Worm (Caenorhabditis elegans) whole organism, young adult: ENCODE data around the gene srbc-43.

Source experiments
- F10E7.11 ChIP-seq: sonication (generic microtip); optimal IDR thresholded peaks from 2 replicates; lab custom pipeline; 2017; ENCODE audit warnings: mild to moderate bottlenecking, missing genetic modification characterization, moderate library complexity, missing compliant biosample characterization
- F23B12.7 ChIP-seq: sonication (generic microtip); optimal IDR thresholded peaks from 2 replicates; lab custom pipeline; 2017; ENCODE audit warnings: missing genetic modification characterization, mild to moderate bottlenecking, missing compliant biosample characterization, antibody characterized with exemption, moderate library complexity; ENCODE audit not compliant: insufficient read depth
- F37B4.10 ChIP-seq: fragments of 200-800 bp; sonication (Bioruptor generic); IDR thresholded peaks from 2 replicates; pipeline ENCODE4 v1.3.6; 2022; ENCODE audit warnings: missing genetic modification characterization, missing compliant biosample characterization
- F57A8.1 ChIP-seq: fragments of 200-800 bp; sonication (Bioruptor generic); optimal IDR thresholded peaks from 2 replicates; lab custom pipeline; 2018; ENCODE audit warnings: mild to moderate bottlenecking, missing genetic modification characterization, moderate library complexity, missing compliant biosample characterization
- K11D2.4 ChIP-seq: fragments of 200-800 bp; sonication (Bioruptor generic); IDR thresholded peaks from 2 replicates; pipeline ENCODE4 v1.3.6; 2022; ENCODE audit warnings: missing genetic modification reagents, missing genetic modification characterization, missing compliant biosample characterization
- ama-1 ChIP-seq, 3 experiments: fragments of 150-350 bp in 1 of 3; sonication (generic microtip) in 2 of 3; optimal IDR thresholded peaks; 2 replicates each; lab custom pipeline; 2014 to 2018; ENCODE audit warnings: missing biosample characterization in 2 of 3, missing genetic modification characterization in 2 of 3, missing genetic modification reagents in 2 of 3
- aptf-3 ChIP-seq: fragments of 200-800 bp; sonication (Bioruptor generic); IDR thresholded peaks from 2 replicates; pipeline ENCODE4 v1.3.6; 2022; ENCODE audit warnings: missing genetic modification characterization, missing compliant biosample characterization
- atf-7 ChIP-seq: sonication (generic microtip); optimal IDR thresholded peaks from 2 replicates; lab custom pipeline; 2017; ENCODE audit warnings: mild to moderate bottlenecking, missing genetic modification characterization, missing compliant biosample characterization
- attf-5 ChIP-seq: fragments of 200-800 bp; sonication (Bioruptor generic); optimal IDR thresholded peaks from 2 replicates; lab custom pipeline; 2018; ENCODE audit warnings: mild to moderate bottlenecking, missing genetic modification characterization, missing compliant biosample characterization
- ceh-100 ChIP-seq: fragments of 200-800 bp; sonication (Bioruptor generic); IDR thresholded peaks from 2 replicates; pipeline ENCODE4 v1.3.6; 2022; ENCODE audit warnings: missing genetic modification reagents, missing genetic modification characterization, missing compliant biosample characterization
- ceh-27 ChIP-seq: fragments of 200-800 bp; sonication (Bioruptor generic); optimal IDR thresholded peaks from 2 replicates; lab custom pipeline; 2018; ENCODE audit warnings: mild to moderate bottlenecking, missing genetic modification characterization, moderate library complexity, missing compliant biosample characterization
- ceh-58 ChIP-seq: fragments of 200-800 bp; sonication (Bioruptor generic); IDR thresholded peaks from 2 replicates; pipeline ENCODE4 v1.3.6; 2022; ENCODE audit warnings: missing genetic modification characterization, missing compliant biosample characterization
- chd-7 ChIP-seq: sonication (generic microtip); optimal IDR thresholded peaks from 2 replicates; lab custom pipeline; 2016; ENCODE audit warnings: mild to moderate bottlenecking, missing genetic modification characterization, moderate library complexity, missing compliant biosample characterization
- die-1 ChIP-seq: sonication (generic microtip); optimal IDR thresholded peaks from 2 replicates; lab custom pipeline; 2016; ENCODE audit warnings: missing genotype, mild to moderate bottlenecking, missing genetic modification characterization, missing compliant biosample characterization
- dpff-1 ChIP-seq: sonication (generic microtip); optimal IDR thresholded peaks from 2 replicates; lab custom pipeline; 2017; ENCODE audit warnings: mild to moderate bottlenecking, missing genetic modification characterization, missing compliant biosample characterization
- dpl-1 ChIP-seq: fragments of 150-350 bp; optimal IDR thresholded peaks from 2 replicates; lab custom pipeline; 2014; ENCODE audit warnings: missing biosample characterization, missing genetic modification reagents, missing genetic modification characterization
- ekl-4 ChIP-seq: fragments of 200-800 bp; sonication (Bioruptor generic); IDR thresholded peaks from 2 replicates; pipeline ENCODE4 v1.3.6; 2022; ENCODE audit warnings: missing genetic modification reagents, missing genetic modification characterization, missing compliant biosample characterization
- ets-4 ChIP-seq: fragments of 200-800 bp; sonication (Bioruptor generic); optimal IDR thresholded peaks from 2 replicates; lab custom pipeline; 2018; ENCODE audit warnings: mild to moderate bottlenecking, missing genetic modification characterization, missing compliant biosample characterization
- gei-17 ChIP-seq: fragments of 200-800 bp; sonication (Bioruptor generic); optimal IDR thresholded peaks from 2 replicates; lab custom pipeline; 2018; ENCODE audit warnings: mild to moderate bottlenecking, missing genetic modification characterization, missing compliant biosample characterization
- him-1 ChIP-seq: sonication (generic microtip); optimal IDR thresholded peaks from 2 replicates; lab custom pipeline; 2016; ENCODE audit warnings: missing genotype, missing genetic modification reagents, missing genetic modification characterization, missing compliant biosample characterization
- hmg-1.2 ChIP-seq: fragments of 200-800 bp; sonication (Bioruptor generic); IDR thresholded peaks from 2 replicates; pipeline ENCODE4 v1.3.6; 2022; ENCODE audit warnings: missing genetic modification reagents, missing genetic modification characterization, missing compliant biosample characterization
- let-526 ChIP-seq: fragments of 200-800 bp; sonication (Bioruptor generic); IDR thresholded peaks from 2 replicates; pipeline ENCODE4 v1.3.6; 2022; ENCODE audit warnings: missing genetic modification reagents, missing genetic modification characterization, missing compliant biosample characterization
- let-607 ChIP-seq, 2 experiments: fragments of 200-800 bp in 1 of 2; sonication (Bioruptor generic) in 1 of 2; sonication (generic microtip) in 1 of 2; optimal IDR thresholded peaks; 2 replicates each; lab custom pipeline; 2016 to 2018; ENCODE audit warnings: mild to moderate bottlenecking in 2 of 2, missing compliant biosample characterization in 2 of 2, missing genetic modification characterization in 2 of 2, moderate library complexity in 2 of 2, missing genotype in 1 of 2
- lsl-1 ChIP-seq: fragments of 200-800 bp; sonication (Bioruptor generic); optimal IDR thresholded peaks from 2 replicates; lab custom pipeline; 2018; ENCODE audit warnings: mild to moderate bottlenecking, missing genetic modification characterization, moderate library complexity, missing compliant biosample characterization
- madf-10 ChIP-seq: sonication (generic microtip); optimal IDR thresholded peaks from 2 replicates; lab custom pipeline; 2016; ENCODE audit warnings: mild to moderate bottlenecking, missing genetic modification characterization, missing compliant biosample characterization
- mcd-1 ChIP-seq: fragments of 200-800 bp; sonication (Bioruptor generic); IDR thresholded peaks from 2 replicates; pipeline ENCODE4 v1.3.6; 2022; ENCODE audit warnings: missing genetic modification reagents, missing genetic modification characterization, missing compliant biosample characterization
- mel-28 ChIP-seq: sonication (generic microtip); optimal IDR thresholded peaks from 2 replicates; lab custom pipeline; 2016; ENCODE audit warnings: borderline replicate concordance, mild to moderate bottlenecking, missing genetic modification characterization, missing compliant biosample characterization
- nfyb-1 ChIP-seq: fragments of 200-800 bp; sonication (Bioruptor generic); IDR thresholded peaks from 2 replicates; pipeline ENCODE4 v1.3.6; 2022; ENCODE audit warnings: missing genetic modification reagents, missing genetic modification characterization, missing compliant biosample characterization
- pbrm-1 ChIP-seq: fragments of 200-800 bp; sonication (Bioruptor generic); IDR thresholded peaks from 2 replicates; pipeline ENCODE4 v1.3.6; 2022; ENCODE audit warnings: missing genetic modification reagents, missing genetic modification characterization, missing compliant biosample characterization
- repo-1 ChIP-seq: sonication (generic microtip); optimal IDR thresholded peaks from 2 replicates; lab custom pipeline; 2017; ENCODE audit warnings: mild to moderate bottlenecking, missing genetic modification characterization, missing compliant biosample characterization
- sea-2 ChIP-seq: fragments of 200-800 bp; sonication (Bioruptor generic); IDR thresholded peaks from 2 replicates; pipeline ENCODE4 v1.3.6; 2022; ENCODE audit warnings: missing genetic modification characterization, missing compliant biosample characterization
- snpc-1.1 ChIP-seq: sonication (generic microtip); optimal IDR thresholded peaks from 2 replicates; lab custom pipeline; 2017; ENCODE audit warnings: missing genetic modification characterization, mild to moderate bottlenecking, missing compliant biosample characterization, antibody characterized with exemption, moderate library complexity, missing genotype, missing genetic modification reagents; ENCODE audit not compliant: insufficient read depth
- snpc-3.4 ChIP-seq: sonication (generic microtip); optimal IDR thresholded peaks from 2 replicates; lab custom pipeline; 2017; ENCODE audit warnings: missing genetic modification characterization, mild to moderate bottlenecking, missing compliant biosample characterization, antibody characterized with exemption, moderate library complexity, missing genotype, missing genetic modification reagents
- tbx-9 ChIP-seq: sonication (generic microtip); optimal IDR thresholded peaks from 2 replicates; lab custom pipeline; 2016; ENCODE audit warnings: borderline replicate concordance, missing genetic modification characterization, inconsistent platforms, missing compliant biosample characterization
- tlf-1 ChIP-seq: fragments of 200-800 bp; sonication (Bioruptor generic); optimal IDR thresholded peaks from 2 replicates; lab custom pipeline; 2018; ENCODE audit warnings: mild to moderate bottlenecking, missing genetic modification characterization, missing compliant biosample characterization
- unc-62 ChIP-seq: fragments of 150-350 bp; optimal IDR thresholded peaks from 2 replicates; lab custom pipeline; 2014; ENCODE audit warnings: missing biosample characterization, missing genetic modification reagents, missing genetic modification characterization
- xnd-1 ChIP-seq: sonication (generic microtip); optimal IDR thresholded peaks from 2 replicates; lab custom pipeline; 2016; ENCODE audit warnings: missing genotype, missing genetic modification reagents, missing genetic modification characterization, missing compliant biosample characterization
- zfh-2 ChIP-seq: fragments of 200-800 bp; sonication (Bioruptor generic); conservative IDR thresholded peaks from 2 replicates; pipeline ENCODE4 v1.3.6; 2022; ENCODE audit warnings: missing genetic modification reagents, missing genetic modification characterization, missing compliant biosample characterization
- ztf-18 ChIP-seq: sonication (generic microtip); optimal IDR thresholded peaks from 2 replicates; lab custom pipeline; 2016; ENCODE audit warnings: missing genotype, mild to moderate bottlenecking, missing genetic modification characterization, missing compliant biosample characterization
- ztf-25 ChIP-seq: fragments of 200-800 bp; sonication (Bioruptor generic); IDR thresholded peaks from 2 replicates; pipeline ENCODE4 v1.3.6; 2022; ENCODE audit warnings: missing genetic modification reagents, missing genetic modification characterization, missing compliant biosample characterization
- ztf-26 ChIP-seq: sonication (generic microtip); optimal IDR thresholded peaks from 2 replicates; lab custom pipeline; 2017; ENCODE audit warnings: missing genetic modification characterization, missing compliant biosample characterization
- ztf-28 ChIP-seq: fragments of 200-800 bp; sonication (Bioruptor generic); IDR thresholded peaks from 2 replicates; pipeline ENCODE4 v1.3.6; 2022; ENCODE audit warnings: missing genetic modification reagents, missing genetic modification characterization, missing compliant biosample characterization
- ztf-3 ChIP-seq: fragments of 200-800 bp; sonication (Bioruptor generic); optimal IDR thresholded peaks from 2 replicates; lab custom pipeline; 2018; ENCODE audit warnings: mild to moderate bottlenecking, missing genetic modification characterization, missing compliant biosample characterization

srbc-43 gene

ce11 chrV:12754839-12755238 is 35.5 kb downstream of the srbc-43 start, which contains the start of gene gpa-13:
gpa-13 (minus strand) TSS chrV:12754939.
- TF ChIP-seq nfyb-1 (GFP tag; lab: Robert Waterston, UW) (no peak), ztf-26 (tag; lab: Kevin White, UChicago) (no peak), sea-2 (GFP tag; lab: Robert Waterston, UW) (no peak), ekl-4 (GFP tag; lab: Robert Waterston, UW) (no peak), ztf-3 (no peak), zfh-2 (GFP tag; lab: Robert Waterston, UW) (no peak), repo-1 (tag; lab: Kevin White, UChicago) (no peak), lsl-1 (GFP tag; lab: Kevin White, UChicago) (no peak), ama-1 (optimal IDR thresholded peaks at IDR 0.05; lab: Kevin White, UChicago) (no peak), ama-1 (GFP tag; optimal IDR thresholded peaks at IDR 0.05; lab: Kevin White, UChicago) (no peak), K11D2.4 (GFP tag; lab: Robert Waterston, UW) (no peak), F37B4.10 (no peak), him-1 (tag; lab: Kevin White, UChicago) (no peak), ztf-18 (tag; lab: Kevin White, UChicago) (no peak), aptf-3 (GFP tag; lab: Robert Waterston, UW) (no peak), ceh-27 (GFP tag; lab: Kevin White, UChicago) (no peak), madf-10 (tag; lab: Kevin White, UChicago) (no peak), ztf-25 (no peak), pbrm-1 (GFP tag; lab: Robert Waterston, UW) (no peak), ets-4 (GFP tag; lab: Kevin White, UChicago) (no peak)

DNA sequence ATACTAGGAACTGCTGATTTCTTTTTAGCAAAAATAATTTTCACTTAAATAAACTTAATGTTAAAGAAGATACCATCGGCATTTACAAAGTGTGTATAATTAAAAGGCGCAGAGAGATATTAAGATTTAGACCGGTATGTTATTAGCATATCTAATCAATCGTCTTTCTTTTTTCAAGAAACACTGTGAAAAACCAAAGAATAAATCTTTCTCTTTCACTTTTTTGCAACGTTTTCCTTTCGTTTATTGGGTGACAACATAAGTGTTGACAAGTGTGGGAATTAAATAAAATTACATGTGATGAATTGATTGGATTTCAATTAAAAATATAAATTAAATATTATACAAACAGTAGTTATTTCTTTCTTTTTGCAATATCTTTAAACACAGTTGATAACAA is 37.9 kb downstream of the srbc-43 start, which contains the start of gene C15C8.8:
Gene C15C8.8 (minus strand): TSS at position 101 of the 400 bp plus-strand sequence.
- TF ChIP-seq chd-7 (no peak), tlf-1 (no peak), let-526 (GFP tag; lab: Robert Waterston, UW) (no peak), F10E7.11 (tag; lab: Kevin White, UChicago) (no peak), dpff-1 (tag; lab: Kevin White, UChicago) (no peak), dpl-1 (GFP tag; lab: Kevin White, UChicago) (no peak), ets-4 (GFP tag; lab: Kevin White, UChicago) (no peak), gei-17 (GFP tag; lab: Kevin White, UChicago) (no peak)
- TF ChIP-seq, all 124 proteins: peak for 0

- TF ChIP-seq F37B4.10 = no peak
- no peak for TF ChIP-seq madf-10 (tag; lab: Kevin White, UChicago)
- no peak for TF ChIP-seq snpc-3.4 (tag; lab: Kevin White, UChicago)
- TF ChIP-seq ceh-58 (GFP tag; lab: Robert Waterston, UW) = no peak
- no peak for TF ChIP-seq mel-28
- no peak for TF ChIP-seq atf-7 (tag; lab: Kevin White, UChicago)
- TF ChIP-seq snpc-1.1 (tag; lab: Kevin White, UChicago) = no peak
- no peak for TF ChIP-seq hmg-1.2 (GFP tag; lab: Robert Waterston, UW)
- no peak for TF ChIP-seq dpff-1 (tag; lab: Kevin White, UChicago)
Measured at ce11 chrV:12751495-12752050, 38.7 kb downstream of the srbc-43 start, which contains the start of gene C15C8.6. C15C8.6 (minus strand) TSS chrV:12751545.

ce11 chrV:12749558-12749957 is 40.8 kb downstream of the srbc-43 start:
- no peak for TF ChIP-seq unc-62
- TF ChIP-seq tbx-9 (tag; lab: Kevin White, UChicago) = no peak
- TF ChIP-seq xnd-1 (tag; lab: Kevin White, UChicago) = no peak
- no peak for TF ChIP-seq die-1 (tag; lab: Kevin White, UChicago)
- no peak for TF ChIP-seq ceh-100
- TF ChIP-seq F37B4.10 = no peak
- TF ChIP-seq attf-5 (GFP tag; lab: Kevin White, UChicago) = no peak
- no peak for TF ChIP-seq F57A8.1 (GFP tag; lab: Kevin White, UChicago)
- no peak for TF ChIP-seq mcd-1 (GFP tag; lab: Robert Waterston, UW)
- TF ChIP-seq let-607 (tag; optimal IDR thresholded peaks at IDR 0.05; lab: Kevin White, UChicago) = no peak
- no peak for TF ChIP-seq ztf-28 (GFP tag; lab: Robert Waterston, UW)
- TF ChIP-seq F10E7.11 (tag; lab: Kevin White, UChicago) = no peak
- TF ChIP-seq ama-1 (optimal IDR thresholded peaks at IDR 0.05; lab: Kevin White, UChicago) = no peak
- no peak for TF ChIP-seq ama-1 (GFP tag; optimal IDR thresholded peaks at IDR 0.05; lab: Kevin White, UChicago)
- TF ChIP-seq F23B12.7 (tag; lab: Kevin White, UChicago) = no peak
